Worm (Caenorhabditis elegans): ENCODE results near the gene sqv-3.

ce11 chrIII:9780254-9780653 is at the start of gene sqv-3:
- no peak for TF ChIP-seq W03F9.2 (tag; optimal IDR thresholded peaks at IDR 0.05)
- TF ChIP-seq him-1 (tag; optimal IDR thresholded peaks at IDR 0.05), result no peak
- no peak for TF ChIP-seq dao-5 (tag; optimal IDR thresholded peaks at IDR 0.05)
